Fruit fly (Drosophila melanogaster): Measurements from ENCODE around the gene CG9500.

DNA sequence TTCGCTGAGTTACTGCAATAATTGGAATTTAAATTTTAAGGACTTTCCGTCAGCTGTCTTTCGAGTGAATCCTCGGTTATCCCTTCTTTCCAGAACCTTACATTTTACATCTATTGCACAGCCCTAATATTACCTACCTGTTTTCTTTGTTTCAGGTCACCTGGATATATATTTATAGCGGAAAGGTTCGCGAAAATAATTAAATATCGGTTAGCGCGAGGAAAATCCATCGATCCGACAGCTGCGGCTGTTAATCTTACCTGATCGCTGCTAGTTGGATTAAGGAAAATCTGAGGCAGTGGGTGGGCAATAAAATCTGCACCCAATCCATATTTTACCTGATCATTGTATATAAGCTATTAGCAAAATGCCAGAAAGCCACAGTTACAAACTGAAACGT, 15.0 kb upstream of the CG9500 start:
- no peak for TF ChIP-seq foxo (GFP tag; optimal IDR thresholded peaks at IDR 0.05)
- TF ChIP-seq br (GFP tag; optimal IDR thresholded peaks at IDR 0.05), result no peak
- no peak for TF ChIP-seq CG9705 (GFP tag; optimal IDR thresholded peaks at IDR 0.05)
- TF ChIP-seq usp (GFP tag; optimal IDR thresholded peaks at IDR 0.05), result no peak
- TF ChIP-seq h (GFP tag; optimal IDR thresholded peaks at IDR 0.05), result no peak
- TF ChIP-seq Mio (GFP tag; optimal IDR thresholded peaks at IDR 0.05), result no peak
